Fruit fly (Drosophila melanogaster) whole organism, embryonic: ENCODE measurements around the gene CG10348.
A peak's percentile ranks its signal among the peaks of the same experiment; 100 is the strongest.

Experiments used
- Abd-B ChIP-seq: fragments of 200-800 bp; sonication (Bioruptor generic); optimal IDR thresholded peaks from 2 replicates; lab custom pipeline; 2018; ENCODE audit warnings: missing biosample characterization, mild to moderate bottlenecking, missing genetic modification characterization, moderate library complexity
- Ada2b ChIP-seq: fragments of 200-800 bp; sonication (Bioruptor generic); IDR thresholded peaks from 2 replicates; pipeline ENCODE4 v1.3.6; 2022; ENCODE audit warnings: missing biosample characterization, missing genetic modification characterization
- CG10209 ChIP-seq: fragments of 200-800 bp; sonication (Bioruptor generic); optimal IDR thresholded peaks from 3 replicates; lab custom pipeline; 2017; ENCODE audit warnings: missing biosample characterization, mild to moderate bottlenecking, missing genetic modification characterization, missing genetic modification reagents
- CG10366 ChIP-seq: fragments of 200-800 bp; sonication (Bioruptor generic); IDR thresholded peaks from 2 replicates; pipeline ENCODE4 v1.3.6; 2022; ENCODE audit warnings: missing biosample characterization, missing genetic modification characterization
- CG10431 ChIP-seq: fragments of 200-800 bp; sonication (Bioruptor generic); optimal IDR thresholded peaks from 3 replicates; lab custom pipeline; 2018; ENCODE audit warnings: missing biosample characterization, mild to moderate bottlenecking, missing genetic modification characterization
- CG10959 ChIP-seq: fragments of 200-800 bp; sonication (Bioruptor generic); IDR thresholded peaks from 2 replicates; pipeline ENCODE4 v1.3.6; 2022; ENCODE audit warnings: missing biosample characterization, missing genetic modification characterization
- CG11085 ChIP-seq: fragments of 200-800 bp; sonication (Bioruptor generic); IDR thresholded peaks from 2 replicates; pipeline ENCODE4 v1.3.6; 2022; ENCODE audit warnings: missing biosample characterization, missing genetic modification characterization
- CG11560 ChIP-seq: fragments of 200-800 bp; sonication (Bioruptor generic); IDR thresholded peaks from 3 replicates; pipeline ENCODE4 v1.3.6; 2022; ENCODE audit warnings: missing biosample characterization, missing genetic modification characterization
- CG1233 ChIP-seq: fragments of 200-800 bp; sonication (Bioruptor generic); optimal IDR thresholded peaks from 4 replicates; lab custom pipeline; 2018; ENCODE audit warnings: missing biosample characterization, mild to moderate bottlenecking, missing genetic modification characterization
- CG12942 ChIP-seq: fragments of 200-800 bp; sonication (Bioruptor generic); optimal IDR thresholded peaks from 3 replicates; lab custom pipeline; 2016; ENCODE audit warnings: missing biosample characterization, missing genetic modification characterization
- CG13775 ChIP-seq: fragments of 200-800 bp; sonication (Bioruptor generic); optimal IDR thresholded peaks from 3 replicates; lab custom pipeline; 2017; ENCODE audit warnings: missing biosample characterization, mild to moderate bottlenecking, missing genetic modification characterization
- CG15011 ChIP-seq: fragments of 200-800 bp; sonication (Bioruptor generic); optimal IDR thresholded peaks from 3 replicates; lab custom pipeline; 2018; ENCODE audit warnings: missing biosample characterization, mild to moderate bottlenecking, missing genetic modification characterization
- CG1529 ChIP-seq: fragments of 200-800 bp; sonication (Bioruptor generic); optimal IDR thresholded peaks from 3 replicates; lab custom pipeline; 2018; ENCODE audit warnings: missing biosample characterization, missing genetic modification characterization
- CG15479 ChIP-seq: fragments of 200-800 bp; sonication (Bioruptor generic); optimal IDR thresholded peaks from 3 replicates; lab custom pipeline; 2019; ENCODE audit warnings: missing biosample characterization, mild to moderate bottlenecking, missing genetic modification characterization, moderate library complexity
- CG1602 ChIP-seq: fragments of 200-800 bp; sonication (Bioruptor generic); optimal IDR thresholded peaks from 3 replicates; lab custom pipeline; 2016; ENCODE audit warnings: missing biosample characterization, missing genetic modification characterization
- CG17186 ChIP-seq: fragments of 200-800 bp; sonication (Bioruptor generic); optimal IDR thresholded peaks from 3 replicates; lab custom pipeline; 2017; ENCODE audit warnings: missing biosample characterization, missing genetic modification reagents, missing genetic modification characterization
- CG17361 ChIP-seq: fragments of 200-800 bp; sonication (Bioruptor generic); IDR thresholded peaks from 3 replicates; pipeline ENCODE4 v1.3.6; 2022; ENCODE audit warnings: missing biosample characterization, missing genetic modification characterization
- CG31441 ChIP-seq: fragments of 200-800 bp; sonication (Bioruptor generic); IDR thresholded peaks from 2 replicates; pipeline ENCODE4 v1.3.6; 2022; ENCODE audit warnings: missing biosample characterization, missing genetic modification characterization
- CG34376 ChIP-seq: fragments of 200-800 bp; sonication (Bioruptor generic); optimal IDR thresholded peaks from 2 replicates; lab custom pipeline; 2018; ENCODE audit warnings: missing biosample characterization, mild to moderate bottlenecking, missing genetic modification characterization
- CG6272 ChIP-seq: fragments of 200-800 bp; sonication (Bioruptor generic); IDR thresholded peaks from 2 replicates; pipeline ENCODE4 v1.3.6; 2022; ENCODE audit warnings: missing biosample characterization, missing genetic modification characterization
- CG6765 ChIP-seq: fragments of 200-800 bp; sonication (Bioruptor generic); optimal IDR thresholded peaks from 3 replicates; lab custom pipeline; 2017; ENCODE audit warnings: missing biosample characterization, mild to moderate bottlenecking, missing genetic modification characterization
- CG7372 ChIP-seq: fragments of 200-800 bp; sonication (Bioruptor generic); IDR thresholded peaks from 2 replicates; pipeline ENCODE4 v1.3.6; 2022; ENCODE audit warnings: missing biosample characterization, missing genetic modification characterization
- CG8765 ChIP-seq: fragments of 200-800 bp; sonication (Bioruptor generic); IDR thresholded peaks from 2 replicates; pipeline ENCODE4 v1.3.6; 2022; ENCODE audit warnings: missing biosample characterization, missing genetic modification characterization
- CG9437 ChIP-seq: fragments of 200-800 bp; sonication (Bioruptor generic); optimal IDR thresholded peaks from 2 replicates; lab custom pipeline; 2018; ENCODE audit warnings: missing biosample characterization, mild to moderate bottlenecking, missing genetic modification characterization
- CG9876 ChIP-seq: fragments of 200-800 bp; sonication (Bioruptor generic); optimal IDR thresholded peaks from 2 replicates; lab custom pipeline; 2016; ENCODE audit warnings: missing biosample characterization, missing genetic modification characterization
- CoRest ChIP-seq: fragments of 200-800 bp; sonication (Bioruptor generic); optimal IDR thresholded peaks from 3 replicates; lab custom pipeline; 2018; ENCODE audit warnings: missing biosample characterization, mild to moderate bottlenecking, missing genetic modification characterization, moderate library complexity
- Doc3 ChIP-seq: fragments of 200-800 bp; sonication (Bioruptor generic); IDR thresholded peaks from 3 replicates; pipeline ENCODE4 v1.3.6; 2022; ENCODE audit warnings: missing biosample characterization, missing genetic modification characterization; ENCODE audit not compliant: partially characterized antibody
- Dp ChIP-seq: fragments of 200-800 bp; sonication (Bioruptor generic); optimal IDR thresholded peaks from 2 replicates; lab custom pipeline; 2018; ENCODE audit warnings: missing biosample characterization, mild to moderate bottlenecking, missing genetic modification characterization, moderate library complexity
- H15 ChIP-seq: fragments of 200-800 bp; sonication (Bioruptor generic); IDR thresholded peaks from 3 replicates; pipeline ENCODE4 v1.3.6; 2022; ENCODE audit warnings: missing biosample characterization, missing genetic modification characterization
- H2.0 ChIP-seq: fragments of 200-800 bp; sonication (Bioruptor generic); IDR thresholded peaks from 2 replicates; pipeline ENCODE4 v1.3.6; 2022; ENCODE audit warnings: missing biosample characterization, missing genetic modification characterization
- Sry-δ ChIP-seq: fragments of 200-800 bp; sonication (Bioruptor generic); optimal IDR thresholded peaks from 2 replicates; lab custom pipeline; 2016; ENCODE audit warnings: missing biosample characterization, missing genetic modification characterization
- YL-1 ChIP-seq: fragments of 200-800 bp; sonication (Bioruptor generic); optimal IDR thresholded peaks from 3 replicates; lab custom pipeline; 2017; ENCODE audit warnings: missing biosample characterization, mild to moderate bottlenecking, missing genetic modification characterization
- cas ChIP-seq: fragments of 200-800 bp; sonication (Bioruptor generic); IDR thresholded peaks from 2 replicates; pipeline ENCODE4 v1.3.6; 2022; ENCODE audit warnings: missing biosample characterization, missing genetic modification characterization
- chinmo ChIP-seq: fragments of 200-800 bp; sonication (Bioruptor generic); IDR thresholded peaks from 4 replicates; pipeline ENCODE4 v1.3.6; 2022; ENCODE audit warnings: missing biosample characterization, missing genetic modification characterization; ENCODE audit not compliant: partially characterized antibody
- croc ChIP-seq: fragments of 200-800 bp; sonication (Bioruptor generic); conservative IDR thresholded peaks from 3 replicates; pipeline ENCODE4 v1.3.6; 2022; ENCODE audit warnings: missing biosample characterization, missing genetic modification characterization
- crol ChIP-seq: fragments of 200-800 bp; sonication (Bioruptor generic); IDR thresholded peaks from 2 replicates; pipeline ENCODE4 v1.3.6; 2022; ENCODE audit warnings: missing biosample characterization, missing genetic modification characterization
- fd64A ChIP-seq: fragments of 200-800 bp; sonication (Bioruptor generic); optimal IDR thresholded peaks from 3 replicates; lab custom pipeline; 2018; ENCODE audit warnings: missing biosample characterization, mild to moderate bottlenecking, missing genetic modification characterization
- gem ChIP-seq: fragments of 200-800 bp; sonication (Bioruptor generic); optimal IDR thresholded peaks from 2 replicates; lab custom pipeline; 2019; ENCODE audit warnings: missing biosample characterization, mild to moderate bottlenecking, missing genetic modification characterization, moderate library complexity
- gsb ChIP-seq: fragments of 200-800 bp; sonication (Bioruptor generic); IDR thresholded peaks from 2 replicates; pipeline ENCODE4 v1.3.6; 2022; ENCODE audit warnings: missing biosample characterization, missing genetic modification characterization
- ind ChIP-seq: fragments of 200-800 bp; sonication (Bioruptor generic); optimal IDR thresholded peaks from 3 replicates; lab custom pipeline; 2016; ENCODE audit warnings: missing biosample characterization, missing genetic modification characterization
- kni ChIP-seq: fragments of 200-800 bp; sonication (Bioruptor generic); optimal IDR thresholded peaks from 3 replicates; lab custom pipeline; 2017; ENCODE audit warnings: mild to moderate bottlenecking, missing biosample characterization, missing genetic modification reagents, missing genetic modification characterization
- lab ChIP-seq: fragments of 200-800 bp; sonication (Bioruptor generic); optimal IDR thresholded peaks from 3 replicates; lab custom pipeline; 2017; ENCODE audit warnings: missing biosample characterization, missing genetic modification characterization, mild to moderate bottlenecking, moderate library complexity, missing genetic modification reagents
- nerfin-1 ChIP-seq: fragments of 200-800 bp; sonication (Bioruptor generic); optimal IDR thresholded peaks from 3 replicates; lab custom pipeline; 2019; ENCODE audit warnings: missing biosample characterization, mild to moderate bottlenecking, missing genetic modification characterization, moderate library complexity
- org-1 ChIP-seq: fragments of 200-800 bp; sonication (Bioruptor generic); optimal IDR thresholded peaks from 2 replicates; lab custom pipeline; 2017; ENCODE audit warnings: missing biosample characterization, missing genetic modification characterization
- pfk ChIP-seq: fragments of 200-800 bp; sonication (Bioruptor generic); optimal IDR thresholded peaks from 2 replicates; lab custom pipeline; 2018; ENCODE audit warnings: missing biosample characterization, mild to moderate bottlenecking, missing genetic modification characterization, moderate library complexity
- pho ChIP-seq: fragments of 200-800 bp; sonication (Bioruptor generic); optimal IDR thresholded peaks from 2 replicates; lab custom pipeline; 2016; ENCODE audit warnings: missing biosample characterization, missing genetic modification characterization
- psq ChIP-seq: fragments of 200-800 bp; sonication (Bioruptor generic); optimal IDR thresholded peaks from 2 replicates; lab custom pipeline; 2017; ENCODE audit warnings: missing biosample characterization, missing genetic modification characterization
- sna ChIP-seq: fragments of 200-800 bp; sonication (Bioruptor generic); IDR thresholded peaks from 2 replicates; pipeline ENCODE4 v1.3.6; 2022; ENCODE audit warnings: missing biosample characterization, missing genetic modification characterization; ENCODE audit not compliant: partially characterized antibody
- sug ChIP-seq: fragments of 200-800 bp; optimal IDR thresholded peaks from 2 replicates; lab custom pipeline; 2019; ENCODE audit warnings: missing biosample characterization, mild to moderate bottlenecking, missing genetic modification characterization, moderate library complexity

CG10348 gene

DNA sequence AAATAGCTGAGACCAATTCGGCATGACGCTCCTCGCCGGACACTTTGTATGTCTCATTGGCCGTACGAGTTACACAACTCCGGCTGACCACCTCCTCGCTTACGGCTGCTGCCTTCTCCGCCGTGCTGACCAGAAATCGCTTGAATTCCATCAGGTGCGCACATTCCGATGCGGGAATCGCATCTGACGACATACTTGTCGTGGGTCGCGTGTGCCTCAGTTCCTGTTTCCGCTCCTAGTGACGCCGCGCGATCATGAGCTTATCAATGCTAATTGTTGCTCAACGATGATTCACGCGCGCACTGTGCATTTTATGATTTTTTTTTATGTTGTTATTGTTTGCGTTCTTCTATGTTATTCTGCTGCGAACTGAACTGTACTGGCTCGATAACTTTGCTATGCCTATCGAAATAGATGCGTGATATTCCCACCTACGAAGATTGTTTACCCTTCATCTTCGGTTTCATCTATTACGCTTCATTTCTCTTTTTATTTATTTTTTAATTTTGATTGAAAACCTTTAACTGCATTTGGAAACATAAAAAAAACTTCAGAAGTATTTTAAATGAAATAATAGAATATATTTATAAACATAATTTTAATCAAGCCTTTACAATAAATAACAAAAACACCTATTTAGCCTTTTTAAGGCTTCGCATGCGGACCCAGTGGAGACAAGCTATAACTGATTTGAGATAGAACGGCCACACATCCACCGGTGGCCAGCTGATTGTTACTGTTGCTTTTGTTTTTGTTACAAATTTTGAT, 29.4 kb downstream of the CG10348 start, which contains the start of the genes CG10376 and CG10343 (continued):
- TF ChIP-seq CG10959 (GFP tag; lab: Robert Waterston, UW) (peak; percentile 48; the same call in 1 of the 2 replicates), org-1 (GFP tag; lab: Kevin White, UChicago) (peak; percentile 44), CoRest (tag; lab: Kevin White, UChicago) (peak; percentile 97), pfk (peak; percentile 27), chinmo (GFP tag; lab: Robert Waterston, UW) (no peak), CG15479 (GFP tag; lab: Kevin White, UChicago) (no peak), gem (tag; lab: Kevin White, UChicago) (peak; percentile 97), Dp (GFP tag; lab: Kevin White, UChicago) (peak; percentile 21), Ada2b (GFP tag; lab: Robert Waterston, UW) (peak; percentile 75), psq (GFP tag; lab: Kevin White, UChicago) (peak; percentile 86), CG1529 (peak; percentile 62), CG12942 (peak; percentile 83), CG6765 (peak; percentile 69), CG11560 (tag; lab: Robert Waterston, UW) (peak; percentile 82), lab (peak; percentile 84), CG17186 (peak; percentile 37), pho (peak; percentile 36), crol (GFP tag; lab: Robert Waterston, UW) (no peak), CG13775 (GFP tag; lab: Kevin White, UChicago) (peak; percentile 91), CG34376 (GFP tag; lab: Kevin White, UChicago) (peak; percentile 53), CG1602 (peak; percentile 91), CG17361 (GFP tag; lab: Robert Waterston, UW) (peak; percentile 98), CG9437 (GFP tag; lab: Kevin White, UChicago) (peak; percentile 81), YL-1 (GFP tag; lab: Kevin White, UChicago) (peak; percentile 54), ind (GFP tag; lab: Kevin White, UChicago) (peak; percentile 86), H15 (GFP tag; lab: Robert Waterston, UW) (0 out of 3 replicates have a peak, but pooled peaks have one; percentile 72), Abd-B (GFP tag; lab: Kevin White, UChicago) (peak; percentile 98), gsb (GFP tag; lab: Robert Waterston, UW) (peak; percentile 44; the same call in 1 of the 2 replicates), CG10209 (GFP tag; lab: Kevin White, UChicago) (peak; percentile 91), CG11085 (GFP tag; lab: Robert Waterston, UW) (peak; percentile 80), CG31441 (GFP tag; lab: Robert Waterston, UW) (peak; percentile 94), kni (GFP tag; lab: Kevin White, UChicago) (no peak), croc (GFP tag; lab: Robert Waterston, UW) (peak; percentile 87), sug (tag; lab: Kevin White, UChicago) (peak; percentile 95), CG10366 (GFP tag; lab: Robert Waterston, UW) (peak; percentile 81), CG9876 (peak; percentile 43), CG8765 (peak; percentile 85), Doc3 (GFP tag; lab: Robert Waterston, UW) (no peak), CG1233 (peak; percentile 82), H2.0 (GFP tag; lab: Robert Waterston, UW) (peak; percentile 77), CG10431 (GFP tag; lab: Kevin White, UChicago) (peak; percentile 67), Sry-δ (GFP tag; lab: Kevin White, UChicago) (peak; percentile 19), fd64A (GFP tag; lab: Kevin White, UChicago) (no peak), nerfin-1 (tag; lab: Kevin White, UChicago) (peak; percentile 99), cas (GFP tag; lab: Robert Waterston, UW) (peak; percentile 66), CG15011 (GFP tag; lab: Kevin White, UChicago) (no peak), CG7372 (GFP tag; lab: Robert Waterston, UW) (peak; percentile 84), CG6272 (peak; percentile 92), sna (0 out of 2 replicates have a peak, but pooled peaks have one; percentile 32)
